Worm (Caenorhabditis elegans) whole organism, midembryonic: ENCODE results near the gene col-14.

Experiments
- flt-1 ChIP-seq: fragments of 200-800 bp; sonication (Bioruptor generic); IDR thresholded peaks from 2 replicates; pipeline ENCODE4 v1.3.6; 2022; ENCODE audit warnings: missing genetic modification characterization, missing compliant biosample characterization
- klf-2 ChIP-seq: fragments of 200-800 bp; sonication (Bioruptor generic); conservative IDR thresholded peaks from 2 replicates; pipeline ENCODE4 v1.3.6; 2022; ENCODE audit warnings: missing genetic modification reagents, missing genetic modification characterization, missing compliant biosample characterization
- med-1 ChIP-seq: sonication (generic microtip); optimal IDR thresholded peaks from 2 replicates; lab custom pipeline; 2017; ENCODE audit warnings: missing genetic modification characterization, mild to moderate bottlenecking, missing compliant biosample characterization, antibody characterized with exemption, missing genetic modification reagents; ENCODE audit not compliant: insufficient read depth
- tab-1 ChIP-seq: fragments of 200-800 bp; sonication (Bioruptor generic); IDR thresholded peaks from 2 replicates; pipeline ENCODE4 v1.3.6; 2022; ENCODE audit warnings: missing genetic modification characterization, missing compliant biosample characterization
- ztf-23 ChIP-seq: fragments of 200-800 bp; sonication (Bioruptor generic); IDR thresholded peaks from 2 replicates; pipeline ENCODE4 v1.3.6; 2022; ENCODE audit warnings: missing genetic modification reagents, missing genetic modification characterization, missing compliant biosample characterization
- ztf-29 ChIP-seq: fragments of 200-800 bp; sonication (Bioruptor generic); IDR thresholded peaks from 2 replicates; pipeline ENCODE4 v1.3.6; 2022; ENCODE audit warnings: missing genetic modification reagents, missing genetic modification characterization, missing compliant biosample characterization

DNA sequence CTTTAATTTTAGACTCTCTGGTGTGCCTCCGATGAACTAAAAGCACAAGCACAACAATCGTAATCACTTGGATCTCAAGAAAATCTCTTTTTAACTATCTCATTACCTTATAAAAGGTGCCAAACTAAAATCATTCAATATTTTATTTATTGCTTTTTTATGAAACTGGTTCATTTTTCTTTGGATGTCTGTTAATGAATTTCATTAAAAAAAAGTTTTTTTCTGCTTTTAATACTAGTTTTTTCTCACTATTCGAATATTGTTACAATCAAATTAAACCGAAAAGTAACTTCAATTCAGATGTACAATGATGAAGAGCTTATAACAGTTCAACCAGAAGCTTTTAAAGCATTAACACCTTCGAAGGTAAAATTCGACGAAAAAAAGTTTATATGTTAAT is 22.5 kb downstream of the col-14 start, which contains the start of gene swd-2.1:
- no peak for TF ChIP-seq ztf-29 (GFP tag; lab: Robert Waterston, UW)
- no peak for TF ChIP-seq klf-2 (GFP tag; lab: Robert Waterston, UW)
- no peak for TF ChIP-seq flt-1 (GFP tag; lab: Robert Waterston, UW)
- TF ChIP-seq ztf-23, result no peak
- TF ChIP-seq tab-1 (GFP tag; lab: Robert Waterston, UW), result no peak
- no peak for TF ChIP-seq med-1 (GFP tag; lab: Kevin White, UChicago)
